Worm (Caenorhabditis elegans) whole organism, young adult: ENCODE results near the gene srw-85.

Experiments used
- F22D6.2 ChIP-seq: sonication (generic microtip); optimal IDR thresholded peaks from 2 replicates; lab custom pipeline; 2016; ENCODE audit warnings: mild to moderate bottlenecking, missing genetic modification characterization, missing compliant biosample characterization
- ekl-4 ChIP-seq: fragments of 200-800 bp; sonication (Bioruptor generic); IDR thresholded peaks from 2 replicates; pipeline ENCODE4 v1.3.6; 2022; ENCODE audit warnings: missing genetic modification reagents, missing genetic modification characterization, missing compliant biosample characterization
- snpc-4 ChIP-seq, 5 experiments: fragments of 150-350 bp in 1 of 5; sonication (generic microtip) in 4 of 5; optimal IDR thresholded peaks; 2 replicates each; lab custom pipeline; 2014 to 2018; ENCODE audit warnings: missing genetic modification characterization in 5 of 5, missing biosample characterization in 3 of 5, antibody characterized with exemption in 2 of 5, mild to moderate bottlenecking in 2 of 5, missing compliant biosample characterization in 2 of 5, missing genotype in 2 of 5, moderate library complexity in 2 of 5, missing genetic modification reagents in 1 of 5
- ztf-3 ChIP-seq: fragments of 200-800 bp; sonication (Bioruptor generic); optimal IDR thresholded peaks from 2 replicates; lab custom pipeline; 2018; ENCODE audit warnings: mild to moderate bottlenecking, missing genetic modification characterization, missing compliant biosample characterization

ce11 chrV:19428097-19428496 is 2.8 kb downstream of the srw-85 start:
- TF ChIP-seq ztf-3 (GFP tag; lab: Kevin White, UChicago) (no peak), ekl-4 (GFP tag; lab: Robert Waterston, UW) (no peak), F22D6.2 (no peak), snpc-4 (GFP tag; optimal IDR thresholded peaks at IDR 0.05; lab: Kevin White, UChicago) (no peak), snpc-4 (tag; optimal IDR thresholded peaks at IDR 0.05; lab: Kevin White, UChicago) (no peak)
